Worm (Caenorhabditis elegans): ENCODE results near the gene hnd-1.

hnd-1 gene

DNA sequence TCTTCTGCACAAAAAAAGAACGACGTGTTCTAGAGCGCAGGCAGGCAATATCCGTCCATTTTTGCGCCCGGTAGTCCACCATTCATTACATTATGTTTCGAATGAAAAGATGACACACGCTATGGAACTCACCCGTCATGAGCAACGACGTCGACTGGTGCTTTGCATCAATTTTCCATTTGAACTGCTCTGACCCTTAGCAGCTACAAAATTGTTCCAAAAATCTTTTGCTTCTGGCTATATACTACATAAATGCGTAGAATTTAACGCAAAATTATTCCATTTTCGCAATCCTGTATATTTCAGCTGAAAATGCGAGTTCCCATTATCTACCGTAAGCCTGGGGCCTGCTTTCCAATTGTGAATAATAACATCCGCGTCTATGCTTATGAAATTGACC lies 26.0 kb upstream of the hnd-1 start, which contains the start of gene T04F8.3:
TSS of gene T04F8.3 (plus strand) at position 301 of the 400 bp plus-strand sequence.
- TF ChIP-seq nhr-11 (tag; optimal IDR thresholded peaks at IDR 0.05) (no peak), nhr-129 (tag; optimal IDR thresholded peaks at IDR 0.05) (no peak), mdl-1 (tag; optimal IDR thresholded peaks at IDR 0.05) (no peak), lin-13 (GFP tag; optimal IDR thresholded peaks at IDR 0.05) (no peak), mbf-1 (tag; optimal IDR thresholded peaks at IDR 0.05) (no peak), ZK546.5 (tag; optimal IDR thresholded peaks at IDR 0.05) (no peak), aly-2 (tag; optimal IDR thresholded peaks at IDR 0.05) (no peak), nhr-25 (tag; optimal IDR thresholded peaks at IDR 0.05) (no peak), lsy-2 (tag; optimal IDR thresholded peaks at IDR 0.05) (no peak), Y55F3AM.14 (GFP tag; optimal IDR thresholded peaks at IDR 0.05) (no peak), zag-1 (tag; optimal IDR thresholded peaks at IDR 0.05) (no peak), elt-3 (tag; optimal IDR thresholded peaks at IDR 0.05) (no peak), mab-5 (tag; optimal IDR thresholded peaks at IDR 0.05) (no peak), ztf-4 (tag; optimal IDR thresholded peaks at IDR 0.05) (no peak), snpc-4 (tag; optimal IDR thresholded peaks at IDR 0.05) (no peak), ztf-1 (GFP tag; conservative IDR thresholded peaks at IDR 0.05) (no peak), C34F6.9 (tag; optimal IDR thresholded peaks at IDR 0.05) (no peak), ceh-16 (tag; optimal IDR thresholded peaks at IDR 0.05) (no peak), nhr-21 (tag; optimal IDR thresholded peaks at IDR 0.05) (no peak), nhr-6 (tag; optimal IDR thresholded peaks at IDR 0.05) (no peak)

DNA sequence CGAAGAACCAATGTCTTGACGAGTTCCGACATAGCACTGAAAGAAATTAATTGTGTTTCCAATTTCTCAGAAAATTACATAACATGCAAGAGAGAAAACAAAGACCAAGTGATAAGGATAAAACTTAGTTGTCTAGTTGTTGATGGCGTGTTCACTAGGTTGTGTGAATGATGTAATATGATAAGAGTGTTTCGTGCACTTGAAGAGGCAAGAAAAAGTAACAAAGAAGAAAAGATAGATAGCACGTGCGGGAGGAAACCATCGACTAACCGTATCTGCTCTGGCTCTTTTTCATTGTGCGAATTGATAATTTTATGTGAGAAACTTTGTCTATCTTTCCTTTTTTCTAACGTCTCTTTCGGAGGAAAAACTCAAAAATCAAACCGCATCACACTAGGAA lies 22.7 kb upstream of the hnd-1 start, which contains the start of gene sfxn-1.5:
TSS of gene sfxn-1.5 (minus strand) at position 36 of the 400 bp plus-strand sequence.
- TF ChIP-seq ceh-16 (tag; optimal IDR thresholded peaks at IDR 0.05) (no peak), nhr-21 (tag; optimal IDR thresholded peaks at IDR 0.05) (no peak), ztf-1 (GFP tag; conservative IDR thresholded peaks at IDR 0.05) (no peak), zag-1 (tag; optimal IDR thresholded peaks at IDR 0.05) (no peak), mbf-1 (tag; optimal IDR thresholded peaks at IDR 0.05) (no peak), nhr-11 (tag; optimal IDR thresholded peaks at IDR 0.05) (no peak), blmp-1 (tag; optimal IDR thresholded peaks at IDR 0.05; ENCODE audit: insufficient read depth) (no peak), nhr-6 (tag; optimal IDR thresholded peaks at IDR 0.05) (no peak), ceh-82 (tag; optimal IDR thresholded peaks at IDR 0.05) (no peak), snpc-4 (tag; optimal IDR thresholded peaks at IDR 0.05) (no peak), mab-5 (tag; optimal IDR thresholded peaks at IDR 0.05) (no peak), dmd-4 (tag; optimal IDR thresholded peaks at IDR 0.05) (no peak), elt-1 (tag; optimal IDR thresholded peaks at IDR 0.05) (no peak), lin-11 (tag; optimal IDR thresholded peaks at IDR 0.05) (no peak), unc-62 (GFP tag; optimal IDR thresholded peaks at IDR 0.05) (no peak), lsy-2 (tag; optimal IDR thresholded peaks at IDR 0.05) (no peak), fos-1 (tag; optimal IDR thresholded peaks at IDR 0.05) (peak; percentile 95), egl-27 (tag; optimal IDR thresholded peaks at IDR 0.05) (peak; percentile 1), sma-9 (GFP tag; optimal IDR thresholded peaks at IDR 0.05) (peak; percentile 94), sma-9 (tag; optimal IDR thresholded peaks at IDR 0.05) (no peak), mdl-1 (tag; optimal IDR thresholded peaks at IDR 0.05) (peak in 1 of 2 experiments; percentile 77), gmeb-1 (tag; optimal IDR thresholded peaks at IDR 0.05) (peak; percentile 25), lin-13 (GFP tag; optimal IDR thresholded peaks at IDR 0.05) (peak; percentile 21), nhr-23 (tag; optimal IDR thresholded peaks at IDR 0.05) (no peak), sma-3 (GFP tag; optimal IDR thresholded peaks at IDR 0.05) (peak; percentile 44), unc-55 (GFP tag; optimal IDR thresholded peaks at IDR 0.05) (no peak), nhr-129 (tag; optimal IDR thresholded peaks at IDR 0.05) (peak; percentile 95), nhr-12 (tag; optimal IDR thresholded peaks at IDR 0.05) (no peak), F13H6.1 (tag; optimal IDR thresholded peaks at IDR 0.05) (peak; percentile 67), peb-1 (tag; optimal IDR thresholded peaks at IDR 0.05) (no peak), nhr-237 (tag; optimal IDR thresholded peaks at IDR 0.05) (no peak), unc-39 (tag; optimal IDR thresholded peaks at IDR 0.05) (no peak), nhr-25 (tag; optimal IDR thresholded peaks at IDR 0.05) (no peak), aly-2 (tag; optimal IDR thresholded peaks at IDR 0.05) (no peak), ztf-4 (tag; optimal IDR thresholded peaks at IDR 0.05) (no peak), lin-39 (tag; optimal IDR thresholded peaks at IDR 0.05) (no peak), alr-1 (tag; optimal IDR thresholded peaks at IDR 0.05) (no peak), elt-3 (tag; optimal IDR thresholded peaks at IDR 0.05) (no peak), Y55F3AM.14 (GFP tag; optimal IDR thresholded peaks at IDR 0.05) (no peak), crh-2 (tag; optimal IDR thresholded peaks at IDR 0.05) (peak; percentile 79)
